Worm (Caenorhabditis elegans) whole organism, L4 larva: ENCODE measurements around the gene syf-3.

ENCODE experiments used
- F26F4.8 ChIP-seq: fragments of 200-800 bp; sonication (Bioruptor generic); conservative IDR thresholded peaks from 2 replicates; pipeline ENCODE4 v1.3.6; 2022; ENCODE audit warnings: missing genetic modification characterization, missing compliant biosample characterization
- F37D6.2 ChIP-seq: sonication (generic microtip); optimal IDR thresholded peaks from 2 replicates; lab custom pipeline; 2016; ENCODE audit warnings: mild to moderate bottlenecking, missing genetic modification characterization, missing compliant biosample characterization
- T26A8.4 ChIP-seq: fragments of 200-800 bp; sonication (Bioruptor generic); IDR thresholded peaks from 2 replicates; pipeline ENCODE4 v1.3.6; 2022; ENCODE audit warnings: missing genetic modification characterization, missing compliant biosample characterization
- Y75B8A.6 ChIP-seq: fragments of 200-800 bp; sonication (Bioruptor generic); IDR thresholded peaks from 2 replicates; pipeline ENCODE4 v1.3.6; 2022; ENCODE audit warnings: missing genetic modification reagents, missing genetic modification characterization, missing compliant biosample characterization
- ZK546.5 ChIP-seq, 2 experiments: sonication (generic microtip); optimal IDR thresholded peaks; 2 replicates each; lab custom pipeline; 2017; ENCODE audit warnings: missing biosample characterization in 2 of 2, missing genetic modification characterization in 2 of 2
- ceh-20 ChIP-seq: fragments of 200-800 bp; sonication (Bioruptor generic); IDR thresholded peaks from 2 replicates; pipeline ENCODE4 v1.3.6; 2022; ENCODE audit warnings: missing genetic modification reagents, missing genetic modification characterization, missing compliant biosample characterization
- daf-12 ChIP-seq: fragments of 150-350 bp; optimal IDR thresholded peaks from 2 replicates; lab custom pipeline; 2014; ENCODE audit warnings: missing biosample characterization, missing genetic modification reagents, missing genetic modification characterization
- daf-19 ChIP-seq: fragments of 200-800 bp; sonication (Bioruptor generic); conservative IDR thresholded peaks from 2 replicates; pipeline ENCODE4 v1.3.6; 2022; ENCODE audit warnings: missing genetic modification characterization, missing compliant biosample characterization
- daf-8 ChIP-seq: fragments of 200-800 bp; sonication (Bioruptor generic); IDR thresholded peaks from 2 replicates; pipeline ENCODE4 v1.3.6; 2022; ENCODE audit warnings: missing genetic modification characterization, missing compliant biosample characterization
- dmd-9 ChIP-seq: fragments of 200-800 bp; sonication (Bioruptor generic); IDR thresholded peaks from 2 replicates; pipeline ENCODE4 v1.3.6; 2022; ENCODE audit warnings: missing genetic modification reagents, missing genetic modification characterization, missing compliant biosample characterization
- dpl-1 ChIP-seq: fragments of 150-350 bp; optimal IDR thresholded peaks from 2 replicates; lab custom pipeline; 2014; ENCODE audit warnings: missing biosample characterization, missing genetic modification reagents, missing genetic modification characterization
- duxl-1 ChIP-seq: sonication (generic microtip); optimal IDR thresholded peaks from 2 replicates; lab custom pipeline; 2016; ENCODE audit warnings: mild to moderate bottlenecking, missing genetic modification characterization, moderate library complexity, missing compliant biosample characterization; ENCODE audit not compliant: poor library complexity
- dve-1 ChIP-seq: sonication (generic microtip); optimal IDR thresholded peaks from 2 replicates; lab custom pipeline; 2017; ENCODE audit warnings: antibody characterized with exemption, mild to moderate bottlenecking, missing genetic modification characterization, missing compliant biosample characterization; ENCODE audit not compliant: insufficient read depth
- egl-27 ChIP-seq: sonication (generic microtip); optimal IDR thresholded peaks from 3 replicates; lab custom pipeline; 2017; ENCODE audit warnings: missing biosample characterization, missing genetic modification reagents, missing genetic modification characterization
- hlh-11 ChIP-seq: fragments of 200-800 bp; sonication (Bioruptor generic); optimal IDR thresholded peaks from 2 replicates; lab custom pipeline; 2018; ENCODE audit warnings: mild to moderate bottlenecking, missing genetic modification characterization, missing compliant biosample characterization
- hlh-30 ChIP-seq: sonication (generic microtip); optimal IDR thresholded peaks from 2 replicates; lab custom pipeline; 2017; ENCODE audit warnings: antibody characterized with exemption, mild to moderate bottlenecking, missing genetic modification characterization, missing compliant biosample characterization; ENCODE audit not compliant: insufficient read depth
- lin-13 ChIP-seq: fragments of 150-350 bp; optimal IDR thresholded peaks from 2 replicates; lab custom pipeline; 2014; ENCODE audit warnings: missing biosample characterization, missing genetic modification reagents, missing genetic modification characterization
- lin-29 ChIP-seq: fragments of 200-800 bp; sonication (Bioruptor generic); IDR thresholded peaks from 2 replicates; pipeline ENCODE4 v1.3.6; 2022; ENCODE audit warnings: missing genetic modification reagents, missing genetic modification characterization, missing compliant biosample characterization
- lin-38 ChIP-seq: fragments of 200-800 bp; sonication (Bioruptor generic); IDR thresholded peaks from 2 replicates; pipeline ENCODE4 v1.3.6; 2022; ENCODE audit warnings: missing genetic modification reagents, missing genetic modification characterization, missing compliant biosample characterization
- lin-39 ChIP-seq: fragments of 150-350 bp; optimal IDR thresholded peaks from 2 replicates; lab custom pipeline; 2014; ENCODE audit warnings: missing biosample characterization, missing genetic modification reagents, missing genetic modification characterization
- mdl-1 ChIP-seq, 2 experiments: fragments of 150-350 bp in 1 of 2; sonication (generic microtip) in 1 of 2; optimal IDR thresholded peaks; 2 replicates each; lab custom pipeline; 2014 to 2017; ENCODE audit warnings: missing biosample characterization in 2 of 2, missing genetic modification characterization in 2 of 2
- nhr-102 ChIP-seq: sonication (generic microtip); optimal IDR thresholded peaks from 2 replicates; lab custom pipeline; 2016; ENCODE audit warnings: mild to moderate bottlenecking, missing genetic modification characterization, moderate library complexity, missing compliant biosample characterization
- nhr-42 ChIP-seq: fragments of 200-800 bp; sonication (Bioruptor generic); IDR thresholded peaks from 2 replicates; pipeline ENCODE4 v1.3.6; 2022; ENCODE audit warnings: missing genetic modification characterization, missing compliant biosample characterization
- nhr-6 ChIP-seq: fragments of 150-350 bp; optimal IDR thresholded peaks from 2 replicates; lab custom pipeline; 2014; ENCODE audit warnings: missing biosample characterization, missing genetic modification characterization
- sdz-12 ChIP-seq: fragments of 200-800 bp; sonication (Bioruptor generic); optimal IDR thresholded peaks from 2 replicates; lab custom pipeline; 2018; ENCODE audit warnings: mild to moderate bottlenecking, missing genetic modification characterization, missing compliant biosample characterization
- skn-1 ChIP-seq: fragments of 150-350 bp; optimal IDR thresholded peaks from 2 replicates; lab custom pipeline; 2014; ENCODE audit warnings: missing biosample characterization, missing genetic modification characterization
- spr-1 ChIP-seq: sonication (generic microtip); optimal IDR thresholded peaks from 2 replicates; lab custom pipeline; 2016; ENCODE audit warnings: mild to moderate bottlenecking, missing genetic modification characterization, missing compliant biosample characterization
- tra-1 ChIP-seq: fragments of 200-800 bp; sonication (Bioruptor generic); IDR thresholded peaks from 2 replicates; pipeline ENCODE4 v1.3.6; 2022; ENCODE audit warnings: missing genetic modification reagents, missing genetic modification characterization, missing compliant biosample characterization
- unc-39 ChIP-seq: sonication (generic microtip); optimal IDR thresholded peaks from 2 replicates; lab custom pipeline; 2017; ENCODE audit warnings: missing biosample characterization, missing genetic modification characterization
- unc-62 ChIP-seq, 3 experiments: fragments of 150-350 bp in 1 of 3; sonication (generic microtip); optimal IDR thresholded peaks in 2 of 3; peaks in 1 of 3; 1 replicate in 1 of 3; 2 replicates in 2 of 3; lab custom pipeline; 2014 to 2017; ENCODE audit warnings: missing biosample characterization in 3 of 3, missing genetic modification characterization in 3 of 3, missing genetic modification reagents in 3 of 3, missing genotype in 1 of 3
- zfp-3 ChIP-seq: fragments of 200-800 bp; sonication (Bioruptor generic); conservative IDR thresholded peaks from 2 replicates; pipeline ENCODE4 v1.3.6; 2022; ENCODE audit warnings: missing genetic modification reagents, missing genetic modification characterization, missing compliant biosample characterization
- ztf-11 ChIP-seq: fragments of 150-350 bp; optimal IDR thresholded peaks from 2 replicates; lab custom pipeline; 2014; ENCODE audit warnings: missing biosample characterization, missing genetic modification characterization

syf-3 gene

DNA sequence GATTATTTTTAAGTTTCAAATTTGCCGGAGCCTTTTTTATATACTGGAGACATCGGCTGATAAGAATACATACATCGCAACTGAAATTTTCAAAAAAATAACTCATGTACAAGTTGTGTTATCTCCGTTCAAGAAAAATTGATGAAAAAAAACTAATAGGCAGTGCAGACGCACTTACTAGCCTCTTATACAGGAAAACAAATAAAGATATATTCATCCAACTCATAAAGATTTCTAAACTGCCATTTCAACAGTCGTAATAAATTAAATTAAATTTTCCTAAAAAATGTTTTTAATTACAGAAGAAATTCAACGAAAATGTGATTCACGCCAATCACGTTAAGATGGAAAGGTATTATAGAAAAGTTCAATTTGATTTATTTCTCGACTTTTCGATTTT, 38.0 kb upstream of the syf-3 start, which contains the start of gene C04E6.5:
Gene C04E6.5, plus strand, starts transcription at position 301 of the 400 bp plus-strand sequence.
- TF ChIP-seq daf-12, result no peak
- no peak for TF ChIP-seq hlh-11 (tag; lab: Kevin White, UChicago)
- no peak for TF ChIP-seq hlh-30
- no peak for TF ChIP-seq ztf-11 (tag; lab: Kevin White, UChicago)
- no peak for TF ChIP-seq T26A8.4 (GFP tag; lab: Robert Waterston, UW)
- no peak for TF ChIP-seq nhr-6 (tag; lab: Kevin White, UChicago)
- TF ChIP-seq spr-1, result no peak
- no peak for TF ChIP-seq dmd-9 (GFP tag; lab: Robert Waterston, UW)

DNA sequence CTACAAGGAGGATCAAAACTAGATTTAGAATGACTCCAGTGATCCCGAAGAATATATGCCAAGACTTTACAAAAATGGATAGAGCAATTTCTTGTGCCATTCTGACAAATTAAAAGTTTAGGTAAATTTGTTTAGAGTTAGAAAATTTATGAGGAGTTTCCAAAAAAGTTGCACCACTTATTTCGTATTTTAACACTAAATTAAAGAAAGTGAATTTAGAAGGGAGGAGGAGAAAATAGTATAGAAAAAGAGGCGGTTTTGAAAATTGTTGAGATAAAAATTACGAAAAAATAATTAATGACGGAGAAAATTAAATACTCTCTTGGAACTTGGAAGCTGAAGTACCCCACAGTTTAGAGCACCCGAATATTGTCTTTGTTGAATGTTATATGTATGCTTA, 33.6 kb upstream of the syf-3 start, which contains the start of gene srd-15:
Gene srd-15, minus strand, starts transcription at position 101 of the 400 bp plus-strand sequence.
- no peak for TF ChIP-seq hlh-11 (tag; lab: Kevin White, UChicago)
- no peak for TF ChIP-seq skn-1
- no peak for TF ChIP-seq F37D6.2
- TF ChIP-seq lin-38 (GFP tag; lab: Robert Waterston, UW), result no peak
- TF ChIP-seq Y75B8A.6 (GFP tag; lab: Robert Waterston, UW), result no peak
- TF ChIP-seq, all 104 proteins: peak for 0

DNA sequence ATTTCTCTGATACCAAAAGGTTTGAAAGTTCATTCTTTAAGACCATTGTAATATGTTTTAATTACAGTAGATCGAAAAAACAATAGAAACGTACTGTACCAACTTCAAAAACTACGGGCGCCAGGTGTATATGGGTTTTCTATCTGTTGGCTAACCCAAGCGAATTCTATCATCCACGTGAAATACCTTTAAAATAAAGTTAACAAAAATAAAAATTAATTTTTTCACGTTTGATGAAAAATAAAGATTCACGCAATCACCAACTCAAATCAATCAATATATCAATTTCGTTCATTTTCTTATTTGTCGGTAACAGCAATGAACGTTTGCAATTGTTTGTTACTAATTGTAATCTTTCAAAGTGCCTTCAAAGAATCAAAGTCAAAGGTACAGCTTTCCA, 32.7 kb upstream of the syf-3 start, which contains the start of gene C04E6.4:
Gene C04E6.4, plus strand, starts transcription at position 301 of the 400 bp plus-strand sequence.
- TF ChIP-seq daf-19 (no peak), tra-1 (GFP tag; lab: Robert Waterston, UW) (no peak), nhr-42 (GFP tag; lab: Robert Waterston, UW) (no peak), F26F4.8 (GFP tag; lab: Robert Waterston, UW) (no peak), dve-1 (tag; lab: Kevin White, UChicago) (no peak), duxl-1 (tag; lab: Kevin White, UChicago) (no peak), lin-29 (GFP tag; lab: Robert Waterston, UW) (no peak), sdz-12 (no peak), unc-39 (tag; lab: Kevin White, UChicago) (no peak), mdl-1 (tag; optimal IDR thresholded peaks at IDR 0.05; lab: Kevin White, UChicago) (no peak), egl-27 (no peak), lin-13 (GFP tag; lab: Kevin White, UChicago) (no peak), ZK546.5 (tag; optimal IDR thresholded peaks at IDR 0.05; lab: Kevin White, UChicago) (no peak)

DNA sequence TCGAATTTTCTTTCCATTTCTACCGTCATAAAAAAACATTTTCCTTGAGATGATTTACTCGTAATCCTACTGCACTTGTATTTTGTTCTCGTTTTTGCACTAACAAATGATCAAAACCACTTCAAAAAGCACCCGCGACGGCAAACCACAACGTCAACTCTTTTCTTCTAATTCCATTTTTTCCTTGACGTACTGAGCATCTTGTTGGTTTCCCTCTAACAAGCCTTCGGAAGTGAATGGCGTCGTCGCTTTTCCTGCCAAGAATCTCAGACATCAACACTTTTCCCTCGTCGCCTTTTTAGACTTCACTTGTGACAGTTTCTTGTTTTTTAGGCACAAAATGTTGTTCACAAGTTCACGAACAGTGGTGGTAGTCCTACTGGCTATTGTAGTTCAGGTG, 27.4 kb upstream of the syf-3 start, which contains the start of gene C04E6.13:
Gene C04E6.13, plus strand, starts transcription at position 301 of the 400 bp plus-strand sequence.
- TF ChIP-seq unc-62 (GFP tag; optimal IDR thresholded peaks at IDR 0.05 in 1 of 2; lab: Kevin White, UChicago) (peak in 1 of 2 experiments; percentile 15), unc-62 (tag; optimal IDR thresholded peaks at IDR 0.05; lab: Kevin White, UChicago) (no peak), nhr-102 (tag; lab: Kevin White, UChicago) (no peak)

DNA sequence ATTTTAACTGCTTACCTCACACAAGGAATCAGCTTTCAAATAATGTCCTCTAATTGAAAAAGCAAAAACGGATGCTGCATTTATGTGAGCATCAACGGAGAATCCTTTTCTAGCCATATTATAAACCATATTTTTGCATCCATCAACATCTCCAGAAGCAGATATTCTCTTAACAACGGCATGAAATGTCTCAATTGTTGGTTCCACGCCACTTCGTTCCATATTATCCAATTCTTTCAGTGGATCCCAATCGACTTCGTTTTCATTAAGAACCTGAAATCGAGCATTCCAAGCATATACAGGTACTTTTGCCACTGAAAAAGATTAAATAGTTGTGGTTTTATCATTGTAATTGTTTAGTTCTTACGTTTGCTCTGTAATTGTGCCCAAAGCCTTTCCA, 23.0 kb upstream of the syf-3 start:
- TF ChIP-seq dpl-1 (GFP tag; lab: Kevin White, UChicago) (no peak), daf-8 (no peak), zfp-3 (GFP tag; lab: Robert Waterston, UW) (no peak), lin-39 (tag; lab: Kevin White, UChicago) (no peak), ceh-20 (GFP tag; lab: Robert Waterston, UW) (no peak), unc-62 (GFP tag; optimal IDR thresholded peaks at IDR 0.05 in 1 of 2; lab: Kevin White, UChicago) (peak in 1 of 2 experiments; percentile 90), unc-62 (tag; optimal IDR thresholded peaks at IDR 0.05; lab: Kevin White, UChicago) (no peak)
- TF ChIP-seq, all 104 proteins: peak for 1
